Fruit fly (Drosophila melanogaster) whole organism, prepupa: Measurements from ENCODE around the gene cdm.

ENCODE experiments used
- Blimp-1 ChIP-seq: fragments of 200-800 bp; sonication (Bioruptor generic); optimal IDR thresholded peaks from 3 replicates; lab custom pipeline; 2017; ENCODE audit warnings: missing biosample characterization, missing genetic modification characterization, mild to moderate bottlenecking, moderate library complexity, missing genetic modification reagents
- CG10631 ChIP-seq: fragments of 200-800 bp; sonication (Bioruptor generic); optimal IDR thresholded peaks from 2 replicates; lab custom pipeline; 2016; ENCODE audit warnings: missing biosample characterization, missing genetic modification characterization
- CG10669 ChIP-seq: fragments of 200-800 bp; sonication (Bioruptor generic); optimal IDR thresholded peaks from 3 replicates; lab custom pipeline; 2018; ENCODE audit warnings: missing biosample characterization, mild to moderate bottlenecking, missing genetic modification characterization, moderate library complexity
- CG11294 ChIP-seq: fragments of 200-800 bp; sonication (Bioruptor generic); IDR thresholded peaks from 2 replicates; pipeline ENCODE4 v1.3.6; 2022; ENCODE audit warnings: missing biosample characterization, missing genetic modification characterization
- CG11762 ChIP-seq: fragments of 200-800 bp; sonication (Bioruptor generic); optimal IDR thresholded peaks from 3 replicates; lab custom pipeline; 2016; ENCODE audit warnings: missing biosample characterization, missing genetic modification characterization; ENCODE audit not compliant: insufficient read depth
- CG11902 ChIP-seq: fragments of 200-800 bp; sonication (Bioruptor generic); optimal IDR thresholded peaks from 3 replicates; lab custom pipeline; 2016; ENCODE audit warnings: missing biosample characterization, missing genetic modification characterization
- CG15336 ChIP-seq: fragments of 200-800 bp; sonication (Bioruptor generic); IDR thresholded peaks from 2 replicates; pipeline ENCODE4 v1.3.6; 2022; ENCODE audit warnings: missing biosample characterization, missing genetic modification characterization
- CG1621 ChIP-seq: fragments of 200-800 bp; sonication (Bioruptor generic); optimal IDR thresholded peaks from 3 replicates; lab custom pipeline; 2018; ENCODE audit warnings: missing biosample characterization, mild to moderate bottlenecking, missing genetic modification characterization
- CG16779 ChIP-seq: fragments of 200-800 bp; sonication (Bioruptor generic); optimal IDR thresholded peaks from 3 replicates; lab custom pipeline; 2017; ENCODE audit warnings: missing biosample characterization, mild to moderate bottlenecking, missing genetic modification characterization
- CG3032 ChIP-seq: fragments of 200-800 bp; optimal IDR thresholded peaks from 2 replicates; lab custom pipeline; 2019; ENCODE audit warnings: missing biosample characterization, mild to moderate bottlenecking, missing genetic modification characterization, moderate library complexity
- CG32006 ChIP-seq: fragments of 200-800 bp; sonication (Bioruptor generic); optimal IDR thresholded peaks from 3 replicates; lab custom pipeline; 2017; ENCODE audit warnings: missing biosample characterization, mild to moderate bottlenecking, missing genetic modification characterization
- CG34406 ChIP-seq: fragments of 200-800 bp; sonication (Bioruptor generic); optimal IDR thresholded peaks from 3 replicates; lab custom pipeline; 2016; ENCODE audit warnings: missing biosample characterization, missing genetic modification characterization
- CG4318 ChIP-seq: fragments of 200-800 bp; sonication (Bioruptor generic); optimal IDR thresholded peaks from 3 replicates; lab custom pipeline; 2017; ENCODE audit warnings: missing biosample characterization, mild to moderate bottlenecking, missing genetic modification characterization
- CG6163 ChIP-seq: fragments of 200-800 bp; sonication (Bioruptor generic); IDR thresholded peaks from 3 replicates; pipeline ENCODE4 v1.3.6; 2022; ENCODE audit warnings: missing biosample characterization, missing genetic modification characterization
- CG6276 ChIP-seq: fragments of 200-800 bp; sonication (Bioruptor generic); optimal IDR thresholded peaks from 2 replicates; lab custom pipeline; 2017; ENCODE audit warnings: missing biosample characterization, mild to moderate bottlenecking, missing genetic modification characterization
- CG6792 ChIP-seq: fragments of 200-800 bp; sonication (Bioruptor generic); optimal IDR thresholded peaks from 3 replicates; lab custom pipeline; 2016; ENCODE audit warnings: missing biosample characterization, missing genetic modification characterization
- CG6808 ChIP-seq: fragments of 200-800 bp; sonication (Bioruptor generic); optimal IDR thresholded peaks from 3 replicates; lab custom pipeline; 2017; ENCODE audit warnings: missing biosample characterization, missing genetic modification characterization, mild to moderate bottlenecking, moderate library complexity, missing genetic modification reagents
- CG6854 ChIP-seq: fragments of 200-800 bp; sonication (Bioruptor generic); optimal IDR thresholded peaks from 2 replicates; lab custom pipeline; 2017; ENCODE audit warnings: missing biosample characterization, mild to moderate bottlenecking, missing genetic modification characterization
- CG7368 ChIP-seq: fragments of 200-800 bp; sonication (Bioruptor generic); optimal IDR thresholded peaks from 3 replicates; lab custom pipeline; 2016; ENCODE audit warnings: missing biosample characterization, missing genetic modification characterization
- CG8119 ChIP-seq: fragments of 200-800 bp; sonication (Bioruptor generic); IDR thresholded peaks from 3 replicates; pipeline ENCODE4 v1.3.6; 2022; ENCODE audit warnings: missing biosample characterization, missing genetic modification characterization
- CG8319 ChIP-seq: fragments of 200-800 bp; sonication (Bioruptor generic); optimal IDR thresholded peaks from 3 replicates; lab custom pipeline; 2016; ENCODE audit warnings: missing biosample characterization, missing genetic modification characterization
- CG8632 ChIP-seq: fragments of 200-800 bp; sonication (Bioruptor generic); optimal IDR thresholded peaks from 3 replicates; lab custom pipeline; 2016; ENCODE audit warnings: missing biosample characterization, missing genetic modification characterization
- CG9139 ChIP-seq: fragments of 200-800 bp; sonication (Bioruptor generic); optimal IDR thresholded peaks from 3 replicates; lab custom pipeline; 2017; ENCODE audit warnings: missing biosample characterization, mild to moderate bottlenecking, missing genetic modification characterization
- Eip75B ChIP-seq: fragments of 200-800 bp; sonication (Bioruptor generic); optimal IDR thresholded peaks from 3 replicates; lab custom pipeline; 2016; ENCODE audit warnings: missing biosample characterization, missing genetic modification characterization
- Eip78C ChIP-seq: fragments of 200-800 bp; sonication (Bioruptor generic); peaks from one replicate; lab custom pipeline; 2016; ENCODE audit warnings: missing biosample characterization, missing genetic modification characterization
- Eip93F ChIP-seq: fragments of 200-800 bp; sonication (Bioruptor generic); optimal IDR thresholded peaks from 2 replicates; lab custom pipeline; 2016; ENCODE audit warnings: missing biosample characterization, mild to moderate bottlenecking, missing genetic modification characterization
- Ets21C ChIP-seq: fragments of 200-800 bp; sonication (Bioruptor generic); optimal IDR thresholded peaks from 3 replicates; lab custom pipeline; 2016; ENCODE audit warnings: missing biosample characterization, missing genetic modification characterization
- Ets96B ChIP-seq: fragments of 200-800 bp; optimal IDR thresholded peaks from 2 replicates; lab custom pipeline; 2019; ENCODE audit warnings: missing biosample characterization, mild to moderate bottlenecking, missing genetic modification characterization, moderate library complexity
- Gug ChIP-seq: fragments of 200-800 bp; sonication (Bioruptor generic); IDR thresholded peaks from 2 replicates; pipeline ENCODE4 v1.3.6; 2022; ENCODE audit warnings: missing biosample characterization, missing genetic modification characterization
- Hr38 ChIP-seq: sonication (Bioruptor generic); optimal IDR thresholded peaks from 2 replicates; lab custom pipeline; 2016; ENCODE audit warnings: missing biosample characterization, missing genetic modification characterization
- Hr39 ChIP-seq: fragments of 200-800 bp; sonication (Bioruptor generic); optimal IDR thresholded peaks from 2 replicates; lab custom pipeline; 2016; ENCODE audit warnings: missing biosample characterization, missing genetic modification characterization
- Lpt ChIP-seq: fragments of 200-800 bp; sonication (Bioruptor generic); optimal IDR thresholded peaks from 3 replicates; lab custom pipeline; 2016; ENCODE audit warnings: missing biosample characterization, missing genetic modification characterization
- Met ChIP-seq: fragments of 200-800 bp; sonication (Bioruptor generic); optimal IDR thresholded peaks from 3 replicates; lab custom pipeline; 2016; ENCODE audit warnings: missing biosample characterization, missing genetic modification characterization
- OdsH ChIP-seq: fragments of 200-800 bp; sonication (Bioruptor generic); optimal IDR thresholded peaks from 3 replicates; lab custom pipeline; 2016; ENCODE audit warnings: missing biosample characterization, missing genetic modification characterization
- Sox14 ChIP-seq: fragments of 200-800 bp; sonication (Bioruptor generic); optimal IDR thresholded peaks from 3 replicates; lab custom pipeline; 2016; ENCODE audit warnings: missing biosample characterization, missing genetic modification characterization
- Sox15 ChIP-seq: fragments of 200-800 bp; sonication (Bioruptor generic); optimal IDR thresholded peaks from 3 replicates; lab custom pipeline; 2016; ENCODE audit warnings: missing biosample characterization, missing genetic modification characterization
- achi ChIP-seq: fragments of 200-800 bp; sonication (Bioruptor generic); optimal IDR thresholded peaks from 3 replicates; lab custom pipeline; 2016; ENCODE audit warnings: missing biosample characterization, missing genetic modification characterization
- acj6 ChIP-seq: fragments of 200-800 bp; sonication (Bioruptor generic); optimal IDR thresholded peaks from 3 replicates; lab custom pipeline; 2016; ENCODE audit warnings: missing biosample characterization, missing genetic modification characterization
- cyc ChIP-seq: fragments of 200-800 bp; sonication (Bioruptor generic); optimal IDR thresholded peaks from 3 replicates; lab custom pipeline; 2016; ENCODE audit warnings: missing biosample characterization, missing genetic modification characterization
- dac ChIP-seq: fragments of 200-800 bp; sonication (Bioruptor generic); optimal IDR thresholded peaks from 2 replicates; lab custom pipeline; 2017; ENCODE audit warnings: missing biosample characterization, mild to moderate bottlenecking, missing genetic modification characterization
- eg ChIP-seq: fragments of 200-800 bp; sonication (Bioruptor generic); IDR thresholded peaks from 3 replicates; pipeline ENCODE4 v1.3.6; 2022; ENCODE audit warnings: missing biosample characterization, missing genetic modification characterization
- esn ChIP-seq: fragments of 200-800 bp; sonication (Bioruptor generic); optimal IDR thresholded peaks from 2 replicates; lab custom pipeline; 2016; ENCODE audit warnings: missing biosample characterization, mild to moderate bottlenecking, missing genetic modification characterization, moderate library complexity
- fd59A ChIP-seq: fragments of 200-800 bp; sonication (Bioruptor generic); optimal IDR thresholded peaks from 2 replicates; lab custom pipeline; 2017; ENCODE audit warnings: missing biosample characterization, mild to moderate bottlenecking, missing genetic modification characterization, missing genetic modification reagents
- fd85E ChIP-seq: fragments of 200-800 bp; sonication (Bioruptor generic); optimal IDR thresholded peaks from 3 replicates; lab custom pipeline; 2016; ENCODE audit warnings: missing biosample characterization, missing genetic modification characterization
- fkh ChIP-seq: fragments of 200-800 bp; sonication (Bioruptor generic); optimal IDR thresholded peaks from 3 replicates; lab custom pipeline; 2017; ENCODE audit warnings: missing biosample characterization, mild to moderate bottlenecking, missing genetic modification characterization, moderate library complexity
- lz ChIP-seq: fragments of 200-800 bp; sonication (Bioruptor generic); optimal IDR thresholded peaks from 3 replicates; lab custom pipeline; 2016; ENCODE audit warnings: missing biosample characterization, missing genetic modification characterization
- net ChIP-seq: fragments of 200-800 bp; sonication (Bioruptor generic); optimal IDR thresholded peaks from 3 replicates; lab custom pipeline; 2016; ENCODE audit warnings: missing biosample characterization, missing genetic modification characterization
- salr ChIP-seq, 2 experiments: fragments of 200-800 bp; sonication (Bioruptor generic); optimal IDR thresholded peaks; 3 replicates each; lab custom pipeline; 2016 to 2018; ENCODE audit warnings: missing biosample characterization in 2 of 2, missing genetic modification characterization in 2 of 2, mild to moderate bottlenecking in 1 of 2
- spab ChIP-seq: fragments of 200-800 bp; sonication (Bioruptor generic); optimal IDR thresholded peaks from 2 replicates; lab custom pipeline; 2017; ENCODE audit warnings: missing biosample characterization, mild to moderate bottlenecking, missing genetic modification characterization, missing genetic modification reagents
- ss ChIP-seq, 2 experiments: fragments of 200-800 bp; sonication (Bioruptor generic); optimal IDR thresholded peaks; 2 replicates in 1 of 2; 3 replicates in 1 of 2; lab custom pipeline; 2017 to 2018; ENCODE audit warnings: mild to moderate bottlenecking in 2 of 2, missing biosample characterization in 2 of 2, missing genetic modification characterization in 2 of 2, moderate library complexity in 1 of 2
- svp ChIP-seq: fragments of 200-800 bp; sonication (Bioruptor generic); peaks from one replicate; lab custom pipeline; 2016; ENCODE audit warnings: missing biosample characterization, missing genetic modification characterization
- topi ChIP-seq: fragments of 200-800 bp; sonication (Bioruptor generic); optimal IDR thresholded peaks from 3 replicates; lab custom pipeline; 2016; ENCODE audit warnings: missing biosample characterization, missing genetic modification characterization
- vri ChIP-seq: fragments of 200-800 bp; sonication (Bioruptor generic); optimal IDR thresholded peaks from 3 replicates; lab custom pipeline; 2016; ENCODE audit warnings: missing biosample characterization, mild to moderate bottlenecking, missing genetic modification characterization

cdm gene

DNA sequence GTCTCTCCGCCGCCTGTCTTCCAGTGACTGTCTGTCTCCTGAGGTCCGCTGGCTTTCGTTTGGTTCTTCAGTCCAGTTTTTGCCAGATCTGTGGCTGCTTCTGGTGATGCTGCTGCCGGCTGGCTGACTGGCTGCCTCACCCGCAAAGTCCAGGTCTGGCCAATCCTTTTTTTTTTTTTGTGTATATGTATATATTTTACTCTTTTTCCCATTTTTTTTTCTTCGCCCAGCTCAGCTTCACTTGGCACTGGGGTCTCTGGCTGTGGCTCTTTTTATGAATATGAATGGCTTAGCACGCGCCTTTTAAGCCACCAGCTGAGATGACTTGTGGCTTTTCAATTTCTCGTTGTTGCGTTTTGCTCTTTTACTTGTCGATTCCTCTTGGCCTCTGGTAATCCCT lies 36.6 kb downstream of the cdm start:
- TF ChIP-seq CG32006 (GFP tag; lab: Kevin White, UChicago) (no peak), CG10669 (GFP tag; lab: Kevin White, UChicago) (no peak), Eip93F (GFP tag; lab: Kevin White, UChicago) (no peak), Met (no peak), svp (GFP tag; lab: Kevin White, UChicago) (peak; percentile 55), Eip78C (GFP tag; lab: Kevin White, UChicago) (peak; percentile 54), Ets21C (GFP tag; lab: Kevin White, UChicago) (no peak), Ets96B (tag; lab: Kevin White, UChicago) (peak; percentile 43), CG6808 (GFP tag; lab: Kevin White, UChicago) (peak; percentile 72), CG6854 (GFP tag; lab: Kevin White, UChicago) (peak; percentile 23), esn (GFP tag; lab: Kevin White, UChicago) (no peak), CG3032 (tag; lab: Kevin White, UChicago) (peak; percentile 29), fd59A (GFP tag; lab: Kevin White, UChicago) (peak; percentile 1), CG6792 (GFP tag; lab: Kevin White, UChicago) (no peak), CG6163 (GFP tag; lab: Robert Waterston, UW) (peak; percentile 82), fd85E (GFP tag; lab: Kevin White, UChicago) (no peak), Lpt (GFP tag; lab: Kevin White, UChicago) (peak; percentile 28), salr (GFP tag; optimal IDR thresholded peaks at IDR 0.05; lab: Kevin White, UChicago) (no peak), Hr39 (GFP tag; lab: Kevin White, UChicago) (no peak), CG11762 (GFP tag; lab: Kevin White, UChicago) (no peak), CG34406 (GFP tag; lab: Kevin White, UChicago) (peak; percentile 6), achi (GFP tag; lab: Kevin White, UChicago) (no peak), acj6 (GFP tag; lab: Kevin White, UChicago) (no peak), CG8632 (GFP tag; lab: Kevin White, UChicago) (peak; percentile 1), CG11902 (GFP tag; lab: Kevin White, UChicago) (no peak), CG16779 (tag; lab: Kevin White, UChicago) (peak; percentile 4), CG7368 (GFP tag; lab: Kevin White, UChicago) (no peak), lz (GFP tag; lab: Kevin White, UChicago) (no peak), CG10631 (GFP tag; lab: Kevin White, UChicago) (no peak), fkh (GFP tag; lab: Kevin White, UChicago) (no peak), cyc (GFP tag; lab: Kevin White, UChicago) (no peak), spab (GFP tag; lab: Kevin White, UChicago) (peak; percentile 67), CG9139 (GFP tag; lab: Kevin White, UChicago) (peak; percentile 83), net (GFP tag; lab: Kevin White, UChicago) (no peak), CG8119 (GFP tag; lab: Robert Waterston, UW) (peak; percentile 56; the same call in 1 of the 3 replicates), dac (no peak), Sox15 (no peak), Hr38 (GFP tag; lab: Kevin White, UChicago) (no peak), CG4318 (GFP tag; lab: Kevin White, UChicago) (no peak), topi (no peak), Sox14 (no peak), vri (GFP tag; lab: Kevin White, UChicago) (no peak), CG1621 (tag; lab: Kevin White, UChicago) (peak; percentile 4), Blimp-1 (GFP tag; lab: Kevin White, UChicago) (no peak), CG6276 (GFP tag; lab: Kevin White, UChicago) (peak; percentile 10), CG11294 (GFP tag; lab: Robert Waterston, UW) (no peak), CG15336 (peak; percentile 40; the same call in 1 of the 2 replicates), CG8319 (GFP tag; lab: Kevin White, UChicago) (no peak), OdsH (GFP tag; lab: Kevin White, UChicago) (no peak), Eip75B (no peak), Gug (GFP tag; lab: Robert Waterston, UW) (no peak), ss (GFP tag; optimal IDR thresholded peaks at IDR 0.05; lab: Kevin White, UChicago) (peak; percentile 63 to 90), eg (GFP tag; lab: Robert Waterston, UW) (no peak; the same call in 2 of the 3 replicates)
